Fruit fly (Drosophila melanogaster) whole organism, embryonic: Measurements from ENCODE around the gene Alg11.

Experiments
- CG10274 ChIP-seq: fragments of 200-800 bp; sonication (Bioruptor generic); optimal IDR thresholded peaks from 3 replicates; lab custom pipeline; 2017; ENCODE audit warnings: missing biosample characterization, mild to moderate bottlenecking, missing genetic modification characterization
- CG12219 ChIP-seq: fragments of 200-800 bp; sonication (Bioruptor generic); optimal IDR thresholded peaks from 3 replicates; lab custom pipeline; 2018; ENCODE audit warnings: missing biosample characterization, mild to moderate bottlenecking, missing genetic modification characterization
- CG1233 ChIP-seq: fragments of 200-800 bp; sonication (Bioruptor generic); optimal IDR thresholded peaks from 4 replicates; lab custom pipeline; 2018; ENCODE audit warnings: missing biosample characterization, mild to moderate bottlenecking, missing genetic modification characterization
- CG2120 ChIP-seq: fragments of 200-800 bp; sonication (Bioruptor generic); optimal IDR thresholded peaks from 3 replicates; lab custom pipeline; 2016; ENCODE audit warnings: missing biosample characterization, missing genetic modification characterization
- CG4404 ChIP-seq: fragments of 200-800 bp; sonication (Bioruptor generic); IDR thresholded peaks from 2 replicates; pipeline ENCODE4 v1.3.6; 2022; ENCODE audit warnings: missing biosample characterization, missing genetic modification characterization
- HLH4C ChIP-seq: fragments of 200-800 bp; sonication (Bioruptor generic); IDR thresholded peaks from 3 replicates; pipeline ENCODE4 v1.3.6; 2022; ENCODE audit warnings: missing biosample characterization, missing genetic modification characterization; ENCODE audit not compliant: partially characterized antibody
- Hr78 ChIP-seq, 2 experiments: fragments of 200-800 bp in 1 of 2; fragments of >200 bp in 1 of 2; sonication (Bioruptor generic) in 1 of 2; optimal IDR thresholded peaks; 2 replicates each; lab custom pipeline; 2017 to 2019; ENCODE audit warnings: missing biosample characterization in 2 of 2, missing genetic modification characterization in 2 of 2, mild to moderate bottlenecking in 1 of 2, moderate library complexity in 1 of 2
- Optix ChIP-seq: fragments of 200-800 bp; sonication (Bioruptor generic); IDR thresholded peaks from 3 replicates; pipeline ENCODE4 v1.3.6; 2022; ENCODE audit warnings: missing biosample characterization, missing genetic modification characterization
- az2 ChIP-seq: fragments of 200-800 bp; sonication (Bioruptor generic); optimal IDR thresholded peaks from 3 replicates; lab custom pipeline; 2016; ENCODE audit warnings: missing biosample characterization, missing genetic modification characterization
- chn ChIP-seq: fragments of 200-800 bp; sonication (Bioruptor generic); optimal IDR thresholded peaks from 2 replicates; lab custom pipeline; 2016; ENCODE audit warnings: missing biosample characterization, missing genetic modification characterization
- dm ChIP-seq: fragments of 200-800 bp; sonication (Bioruptor generic); optimal IDR thresholded peaks from 3 replicates; lab custom pipeline; 2016; ENCODE audit warnings: missing biosample characterization, missing genetic modification characterization
- pzg ChIP-seq: fragments of 200-800 bp; sonication (Bioruptor generic); optimal IDR thresholded peaks from 3 replicates; lab custom pipeline; 2018; ENCODE audit warnings: missing biosample characterization, mild to moderate bottlenecking, missing genetic modification characterization, moderate library complexity
- trh ChIP-seq: fragments of 200-800 bp; sonication (Bioruptor generic); optimal IDR thresholded peaks from 2 replicates; lab custom pipeline; 2016; ENCODE audit warnings: missing biosample characterization, missing genetic modification characterization

DNA sequence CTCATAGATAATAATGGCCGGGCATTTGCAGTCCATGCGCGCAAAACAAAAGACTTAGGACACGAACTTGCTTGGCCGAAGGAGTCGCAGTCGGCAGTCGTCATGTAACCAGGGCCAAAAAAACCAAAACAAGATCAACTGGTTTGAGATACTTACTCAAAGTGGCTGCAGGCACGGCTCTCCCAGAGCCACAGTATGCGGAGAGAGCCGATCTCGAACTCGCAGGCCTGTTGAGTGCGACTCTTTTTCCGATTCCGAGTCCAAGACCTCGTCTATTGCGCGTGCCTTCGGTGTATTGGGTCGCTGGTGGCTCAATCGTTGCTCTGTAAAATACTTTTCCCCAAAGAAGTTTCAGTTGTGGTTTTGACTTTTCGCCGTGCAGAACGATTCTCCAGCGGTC lies 19.0 kb downstream of the Alg11 start, which contains the start of gene CG43980:
- TF ChIP-seq CG10274 (GFP tag; lab: Kevin White, UChicago) = no peak
- TF ChIP-seq az2 (GFP tag; lab: Kevin White, UChicago) = no peak
- TF ChIP-seq dm (GFP tag; lab: Kevin White, UChicago) = no peak
- no peak for TF ChIP-seq CG2120 (GFP tag; lab: Kevin White, UChicago)
- no peak for TF ChIP-seq Hr78 (GFP tag; optimal IDR thresholded peaks at IDR 0.05; lab: Kevin White, UChicago)
- TF ChIP-seq CG12219 (GFP tag; lab: Kevin White, UChicago) = no peak
- no peak for TF ChIP-seq chn
- TF ChIP-seq CG1233 (GFP tag; lab: Kevin White, UChicago) = no peak
- TF ChIP-seq pzg = no peak
- TF ChIP-seq Optix (GFP tag; lab: Robert Waterston, UW) = no peak
- no peak for TF ChIP-seq HLH4C (GFP tag; lab: Robert Waterston, UW)
- TF ChIP-seq trh = no peak
- no peak for TF ChIP-seq CG4404
